Worm (Caenorhabditis elegans): ENCODE measurements around the gene C44H9.4.

DNA sequence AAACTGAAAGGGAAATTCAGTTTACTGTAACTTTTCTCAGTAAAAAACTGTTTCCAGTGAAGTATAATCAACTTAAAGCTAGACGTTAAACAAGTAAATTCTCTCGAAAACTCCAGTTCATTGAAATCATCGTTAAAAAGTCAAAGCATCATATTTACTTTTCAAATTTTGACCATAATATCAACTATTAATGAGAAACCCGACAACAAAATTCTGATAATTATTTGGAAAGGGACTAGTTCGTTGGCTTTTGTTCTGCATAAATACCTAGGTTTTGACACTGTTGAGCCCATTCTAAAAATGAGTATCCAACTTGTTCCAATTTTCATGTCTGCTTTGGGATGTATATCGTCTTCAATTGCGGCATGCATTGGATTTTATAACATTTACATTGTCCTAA is 29.3 kb upstream of the C44H9.4 start, which contains the start of gene ZC443.7:
- no peak for TF ChIP-seq tra-4 (tag; optimal IDR thresholded peaks at IDR 0.05)
- no peak for TF ChIP-seq scrt-1 (GFP tag; IDR thresholded peaks at IDR 0.05)
- no peak for TF ChIP-seq flt-1 (GFP tag; IDR thresholded peaks at IDR 0.05)
- TF ChIP-seq tbx-11 (GFP tag; IDR thresholded peaks at IDR 0.05), result no peak
- TF ChIP-seq aly-1 (tag; optimal IDR thresholded peaks at IDR 0.05), result no peak
- no peak for TF ChIP-seq ama-1 (optimal IDR thresholded peaks at IDR 0.05)
- TF ChIP-seq tbx-37 (GFP tag; conservative IDR thresholded peaks at IDR 0.05), result no peak
- TF ChIP-seq hmg-4 (GFP tag; optimal IDR thresholded peaks at IDR 0.05), result no peak
- TF ChIP-seq sea-1 (GFP tag; conservative IDR thresholded peaks at IDR 0.05), result no peak
- TF ChIP-seq ceh-13 (GFP tag; optimal IDR thresholded peaks at IDR 0.05), result no peak
- no peak for TF ChIP-seq pes-1 (GFP tag; IDR thresholded peaks at IDR 0.05)
- TF ChIP-seq hnd-1 (tag; optimal IDR thresholded peaks at IDR 0.05), result no peak
- TF ChIP-seq B0310.2 (tag; optimal IDR thresholded peaks at IDR 0.05), result no peak
